Fruit fly (Drosophila melanogaster) whole organism, embryonic: ENCODE data around the gene Bap111.

Experiments used
- Bgb ChIP-seq: fragments of 200-800 bp; sonication (Bioruptor generic); IDR thresholded peaks from 2 replicates; pipeline ENCODE4 v1.3.6; 2022; ENCODE audit warnings: missing biosample characterization, missing genetic modification characterization; ENCODE audit not compliant: partially characterized antibody
- Blimp-1 ChIP-seq: fragments of 200-800 bp; sonication (Bioruptor generic); optimal IDR thresholded peaks from 3 replicates; lab custom pipeline; 2018; ENCODE audit warnings: missing biosample characterization, missing genetic modification characterization, mild to moderate bottlenecking, moderate library complexity, missing genetic modification reagents
- CG10147 ChIP-seq: fragments of 200-800 bp; sonication (Bioruptor generic); optimal IDR thresholded peaks from 2 replicates; lab custom pipeline; 2019; ENCODE audit warnings: missing biosample characterization, mild to moderate bottlenecking, missing genetic modification characterization, moderate library complexity
- CG10979 ChIP-seq: fragments of 200-800 bp; sonication (Bioruptor generic); optimal IDR thresholded peaks from 2 replicates; lab custom pipeline; 2018; ENCODE audit warnings: missing biosample characterization, mild to moderate bottlenecking, missing genetic modification characterization, moderate library complexity
- CG6175 ChIP-seq: fragments of 200-800 bp; sonication (Bioruptor generic); IDR thresholded peaks from 3 replicates; pipeline ENCODE4 v1.3.6; 2022; ENCODE audit warnings: missing biosample characterization, missing genetic modification characterization
- Eip74EF ChIP-seq, 2 experiments: fragments of 200-800 bp in 1 of 2; fragments of >200 bp in 1 of 2; sonication (Bioruptor generic) in 1 of 2; optimal IDR thresholded peaks; 2 replicates each; lab custom pipeline; 2017 to 2019; ENCODE audit warnings: missing biosample characterization in 2 of 2, missing genetic modification characterization in 2 of 2, mild to moderate bottlenecking in 1 of 2, moderate library complexity in 1 of 2
- H2.0 ChIP-seq: fragments of 200-800 bp; sonication (Bioruptor generic); IDR thresholded peaks from 2 replicates; pipeline ENCODE4 v1.3.6; 2022; ENCODE audit warnings: missing biosample characterization, missing genetic modification characterization
- cato ChIP-seq: fragments of 200-800 bp; sonication (Bioruptor generic); optimal IDR thresholded peaks from 2 replicates; lab custom pipeline; 2016; ENCODE audit warnings: missing biosample characterization, missing genetic modification characterization, borderline replicate concordance
- fd3F ChIP-seq: fragments of 200-800 bp; sonication (Bioruptor generic); optimal IDR thresholded peaks from 2 replicates; lab custom pipeline; 2018; ENCODE audit warnings: missing biosample characterization, mild to moderate bottlenecking, missing genetic modification characterization, moderate library complexity
- insv ChIP-seq, 2 experiments: fragments of 200-800 bp; sonication (Bioruptor generic); optimal IDR thresholded peaks; 3 replicates each; lab custom pipeline; 2016 to 2018; ENCODE audit warnings: missing biosample characterization in 2 of 2, missing genetic modification characterization in 2 of 2
- row ChIP-seq: fragments of 200-800 bp; sonication (Bioruptor generic); IDR thresholded peaks from 3 replicates; pipeline ENCODE4 v1.3.6; 2022; ENCODE audit warnings: missing biosample characterization, missing genetic modification characterization
- slp2 ChIP-seq: fragments of 200-800 bp; sonication (Bioruptor generic); optimal IDR thresholded peaks from 2 replicates; lab custom pipeline; 2016; ENCODE audit warnings: missing biosample characterization, missing genetic modification characterization
- tx ChIP-seq: fragments of 200-800 bp; sonication (Bioruptor generic); optimal IDR thresholded peaks from 2 replicates; lab custom pipeline; 2016; ENCODE audit warnings: missing biosample characterization, missing genetic modification characterization

DNA sequence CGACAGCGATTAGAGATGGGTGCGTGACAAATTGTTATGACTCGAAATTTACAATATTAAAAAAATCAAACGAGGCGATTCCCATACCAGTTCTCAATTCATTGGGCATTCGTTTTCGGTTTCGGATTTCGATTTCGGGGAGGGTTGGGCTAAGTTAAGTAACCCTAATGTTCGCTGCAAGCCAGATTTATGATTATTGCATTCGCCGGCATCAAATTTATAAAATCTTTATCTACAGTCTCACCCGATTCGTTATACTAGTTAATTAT lies 21.2 kb upstream of the Bap111 start:
- TF ChIP-seq slp2 (GFP tag; lab: Kevin White, UChicago) (no peak), cato (GFP tag; lab: Kevin White, UChicago) (no peak), H2.0 (GFP tag; lab: Robert Waterston, UW) (no peak), Bgb (GFP tag; lab: Robert Waterston, UW) (no peak), CG6175 (GFP tag; lab: Robert Waterston, UW) (no peak), insv (GFP tag; optimal IDR thresholded peaks at IDR 0.05; lab: Kevin White, UChicago) (no peak), tx (GFP tag; lab: Kevin White, UChicago) (no peak), row (GFP tag; lab: Robert Waterston, UW) (peak; percentile 38; the same call in 2 of the 3 replicates), fd3F (no peak), CG10147 (no peak), Blimp-1 (GFP tag; lab: Kevin White, UChicago) (no peak), Eip74EF (GFP tag; optimal IDR thresholded peaks at IDR 0.05; lab: Kevin White, UChicago) (no peak), CG10979 (tag; lab: Kevin White, UChicago) (no peak)
